Fruit fly (Drosophila melanogaster) whole organism, wandering third instar larva: ENCODE measurements around the gene gcm2.
A peak's percentile ranks its signal among the peaks of the same experiment; 100 is the strongest.

Experiments
- Abd-B ChIP-seq: fragments of >200 bp; optimal IDR thresholded peaks from 2 replicates; lab custom pipeline; 2017; ENCODE audit warnings: missing biosample characterization, missing genetic modification characterization
- CG32264 ChIP-seq: fragments of 200-800 bp; sonication (Bioruptor generic); optimal IDR thresholded peaks from 2 replicates; lab custom pipeline; 2016; ENCODE audit warnings: missing biosample characterization, missing genetic modification characterization
- CG9705 ChIP-seq: fragments of 200-800 bp; sonication (Bioruptor generic); optimal IDR thresholded peaks from 2 replicates; lab custom pipeline; 2018; ENCODE audit warnings: missing biosample characterization, mild to moderate bottlenecking, missing genetic modification characterization
- CrebA ChIP-seq: fragments of 200-800 bp; sonication (Bioruptor generic); optimal IDR thresholded peaks from 2 replicates; lab custom pipeline; 2016; ENCODE audit warnings: missing biosample characterization, mild to moderate bottlenecking, missing genetic modification characterization, borderline replicate concordance
- Dfd ChIP-seq: fragments of >200 bp; optimal IDR thresholded peaks from 2 replicates; lab custom pipeline; 2017; ENCODE audit warnings: missing biosample characterization, missing genetic modification characterization
- Dif ChIP-seq: fragments of 200-275, 200-300 bp; sonication (Bioruptor generic); optimal IDR thresholded peaks from 2 replicates; lab custom pipeline; 2018; ENCODE audit warnings: missing biosample characterization, missing genetic modification characterization; ENCODE audit not compliant: partially characterized antibody
- GATAd ChIP-seq: sonication (Bioruptor generic); optimal IDR thresholded peaks from 2 replicates; lab custom pipeline; 2016; ENCODE audit warnings: missing biosample characterization, missing genetic modification characterization
- HLH106 ChIP-seq: fragments of 200-800 bp; optimal IDR thresholded peaks from 3 replicates; lab custom pipeline; 2019; ENCODE audit warnings: missing biosample characterization, mild to moderate bottlenecking, missing genetic modification characterization, moderate library complexity
- Hnf4 ChIP-seq: fragments of 200-800 bp; sonication (Bioruptor generic); optimal IDR thresholded peaks from 2 replicates; lab custom pipeline; 2016; ENCODE audit warnings: missing biosample characterization, mild to moderate bottlenecking, missing genetic modification characterization
- Hr78 ChIP-seq: fragments of >200 bp; optimal IDR thresholded peaks from 2 replicates; lab custom pipeline; 2017; ENCODE audit warnings: missing biosample characterization, missing genetic modification characterization
- Hr83 ChIP-seq: fragments of 200-300 bp; sonication (Bioruptor generic); optimal IDR thresholded peaks from 2 replicates; lab custom pipeline; 2016; ENCODE audit warnings: missing biosample characterization, mild to moderate bottlenecking, missing genetic modification characterization, moderate library complexity; ENCODE audit not compliant: poor library complexity, severe bottlenecking
- Jra ChIP-seq: sonication (Bioruptor generic); optimal IDR thresholded peaks from 2 replicates; lab custom pipeline; 2016; ENCODE audit warnings: missing biosample characterization, missing genetic modification characterization
- Mio ChIP-seq: sonication (Bioruptor generic); optimal IDR thresholded peaks from 2 replicates; lab custom pipeline; 2016; ENCODE audit warnings: missing biosample characterization, missing genetic modification characterization
- Myc ChIP-seq: fragments of >200 bp; optimal IDR thresholded peaks from 2 replicates; lab custom pipeline; 2017
- N ChIP-seq: fragments of >200 bp; optimal IDR thresholded peaks from 2 replicates; lab custom pipeline; 2018; ENCODE audit warnings: missing biosample characterization, missing external identifiers, missing genetic modification characterization
- OdsH ChIP-seq: fragments of 200-800 bp; sonication (Bioruptor generic); optimal IDR thresholded peaks from 2 replicates; lab custom pipeline; 2016; ENCODE audit warnings: missing biosample characterization, mild to moderate bottlenecking, missing genetic modification characterization
- Rel ChIP-seq, 2 experiments: fragments of 200-800 bp; sonication (Bioruptor generic) in 1 of 2; optimal IDR thresholded peaks; 2 replicates in 1 of 2; 3 replicates in 1 of 2; lab custom pipeline; 2016 to 2019; ENCODE audit warnings: mild to moderate bottlenecking in 2 of 2, missing biosample characterization in 2 of 2, missing genetic modification characterization in 2 of 2, moderate library complexity in 1 of 2
- Sp1 ChIP-seq: fragments of 200-800 bp; sonication (Bioruptor generic); optimal IDR thresholded peaks from 3 replicates; lab custom pipeline; 2019; ENCODE audit warnings: missing biosample characterization, mild to moderate bottlenecking, missing genetic modification characterization, moderate library complexity
- br ChIP-seq: fragments of 200-800 bp; sonication (Bioruptor generic); optimal IDR thresholded peaks from 2 replicates; lab custom pipeline; 2016; ENCODE audit warnings: missing biosample characterization, missing genetic modification characterization
- brk ChIP-seq: fragments of 200-800 bp; sonication (Bioruptor generic); optimal IDR thresholded peaks from 2 replicates; lab custom pipeline; 2016; ENCODE audit warnings: missing biosample characterization, mild to moderate bottlenecking, missing genetic modification characterization
- dl ChIP-seq, 2 experiments: fragments of 175-275, 200-275 bp in 1 of 2; fragments of 200-275 bp in 1 of 2; sonication (Bioruptor generic); optimal IDR thresholded peaks; lab custom pipeline; 2018; ENCODE audit warnings: mild to moderate bottlenecking in 2 of 2, missing biosample characterization in 2 of 2, missing genetic modification characterization in 2 of 2, moderate library complexity in 2 of 2; ENCODE audit not compliant: partially characterized antibody in 2 of 2, insufficient read depth in 1 of 2
- dmrt93B ChIP-seq: fragments of 200-800 bp; sonication (Bioruptor generic); optimal IDR thresholded peaks from 2 replicates; lab custom pipeline; 2018; ENCODE audit warnings: missing biosample characterization, mild to moderate bottlenecking, missing genetic modification characterization
- dsf ChIP-seq: sonication (Bioruptor generic); optimal IDR thresholded peaks from 2 replicates; lab custom pipeline; 2016; ENCODE audit warnings: missing biosample characterization, missing genetic modification characterization, borderline replicate concordance
- ey ChIP-seq: fragments of 200-800 bp; sonication (Bioruptor generic); optimal IDR thresholded peaks from 2 replicates; lab custom pipeline; 2016; ENCODE audit warnings: missing biosample characterization, missing genetic modification characterization
- foxo ChIP-seq, 2 experiments: fragments of 200-800 bp; sonication (Bioruptor generic); optimal IDR thresholded peaks; 2 replicates in 1 of 2; 3 replicates in 1 of 2; lab custom pipeline; 2016 to 2017; ENCODE audit warnings: missing biosample characterization in 2 of 2, missing genetic modification characterization in 2 of 2
- fru ChIP-seq: fragments of 200-800 bp; sonication (Bioruptor generic); optimal IDR thresholded peaks from 3 replicates; lab custom pipeline; 2016; ENCODE audit warnings: missing biosample characterization, mild to moderate bottlenecking, missing genetic modification characterization
- h ChIP-seq: fragments of 200-800 bp; sonication (Bioruptor generic); optimal IDR thresholded peaks from 3 replicates; lab custom pipeline; 2016; ENCODE audit warnings: missing biosample characterization, mild to moderate bottlenecking, missing genetic modification characterization
- jim ChIP-seq: fragments of 175-275, 200-325 bp; sonication (Bioruptor generic); optimal IDR thresholded peaks from 2 replicates; lab custom pipeline; 2016; ENCODE audit warnings: missing biosample characterization, mild to moderate bottlenecking, missing genetic modification characterization
- lola ChIP-seq: fragments of >200 bp; optimal IDR thresholded peaks from 2 replicates; lab custom pipeline; 2017; ENCODE audit warnings: missing biosample characterization, missing genetic modification characterization
- pan ChIP-seq: fragments of >200 bp; optimal IDR thresholded peaks from 2 replicates; lab custom pipeline; 2017
- psq ChIP-seq: fragments of 200-800 bp; sonication (Bioruptor generic); optimal IDR thresholded peaks from 3 replicates; lab custom pipeline; 2017; ENCODE audit warnings: missing biosample characterization, mild to moderate bottlenecking, missing genetic modification characterization, moderate library complexity
- rgr ChIP-seq: fragments of 200-800 bp; sonication (Bioruptor generic); optimal IDR thresholded peaks from 3 replicates; lab custom pipeline; 2016; ENCODE audit warnings: missing biosample characterization, mild to moderate bottlenecking, missing genetic modification characterization
- sage ChIP-seq: fragments of 200-800 bp; sonication (Bioruptor generic); optimal IDR thresholded peaks from 2 replicates; lab custom pipeline; 2016; ENCODE audit warnings: missing biosample characterization, mild to moderate bottlenecking, missing genetic modification characterization
- sv ChIP-seq: fragments of 200-800 bp; sonication (Bioruptor generic); optimal IDR thresholded peaks from 3 replicates; lab custom pipeline; 2016; ENCODE audit warnings: missing biosample characterization, missing genetic modification characterization
- tai ChIP-seq: sonication (Bioruptor generic); optimal IDR thresholded peaks from 2 replicates; lab custom pipeline; 2016; ENCODE audit warnings: missing biosample characterization, missing genetic modification characterization
- usp ChIP-seq: fragments of >200 bp; optimal IDR thresholded peaks from 2 replicates; lab custom pipeline; 2017; ENCODE audit warnings: missing biosample characterization, missing genetic modification characterization
- woc ChIP-seq: sonication (Bioruptor generic); optimal IDR thresholded peaks from 2 replicates; lab custom pipeline; 2016; ENCODE audit warnings: missing biosample characterization, mild to moderate bottlenecking, missing genetic modification characterization

gcm2 gene

DNA sequence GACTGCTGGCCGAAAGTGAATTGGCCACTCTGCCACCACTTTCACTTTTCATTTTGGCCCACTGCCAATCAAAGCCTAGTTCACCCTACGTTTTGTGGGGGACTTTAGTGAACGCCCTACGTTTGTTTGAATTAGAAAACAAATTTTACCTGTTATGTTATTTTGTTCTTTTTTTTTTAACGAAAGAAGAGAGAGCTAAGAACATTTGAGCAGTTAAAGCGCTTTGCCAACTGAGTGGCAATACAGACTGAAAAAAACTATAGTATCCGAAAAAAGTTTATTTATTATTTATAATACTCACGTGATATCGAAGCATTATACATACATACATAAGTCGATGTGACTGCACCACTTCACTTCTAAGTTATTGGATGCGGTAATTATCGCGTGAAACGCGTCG, 9.5 kb downstream of the gcm2 start:
- TF ChIP-seq OdsH (GFP tag; lab: Kevin White, UChicago): no peak
- TF ChIP-seq Rel (GFP tag; optimal IDR thresholded peaks at IDR 0.05; lab: Kevin White, UChicago): no peak
- no peak for TF ChIP-seq Rel (tag; optimal IDR thresholded peaks at IDR 0.05; lab: Kevin White, UChicago)
- no peak for TF ChIP-seq Mio (GFP tag; lab: Kevin White, UChicago)
- no peak for TF ChIP-seq lola
- no peak for TF ChIP-seq rgr (GFP tag; lab: Kevin White, UChicago)
- no peak for TF ChIP-seq Sp1 (GFP tag; lab: Kevin White, UChicago)
- TF ChIP-seq HLH106: no peak
- no peak for TF ChIP-seq CG9705 (GFP tag; lab: Kevin White, UChicago)

DNA sequence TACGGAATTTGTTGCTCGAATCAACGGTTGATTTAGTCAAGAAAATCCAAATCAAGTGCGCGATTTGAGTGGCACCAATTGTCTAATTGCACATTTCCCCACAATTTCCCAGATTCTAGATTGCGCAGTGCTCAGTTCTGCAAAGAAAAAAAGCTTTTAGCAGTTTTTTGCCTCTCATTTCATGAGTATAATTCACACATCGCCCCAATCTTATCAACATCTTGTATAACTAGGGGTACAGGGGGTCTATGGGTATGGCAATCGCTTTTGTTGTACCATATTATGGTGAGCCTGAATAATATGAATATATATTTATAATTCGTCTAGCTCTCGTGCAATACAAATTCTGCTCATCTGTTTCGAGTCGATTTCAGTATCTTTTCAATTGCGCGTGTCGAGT, 10.5 kb downstream of the gcm2 start:
- TF ChIP-seq Abd-B (no peak), sv (GFP tag; lab: Kevin White, UChicago) (no peak), sage (GFP tag; lab: Kevin White, UChicago) (no peak), CG32264 (GFP tag; lab: Kevin White, UChicago) (no peak), rgr (GFP tag; lab: Kevin White, UChicago) (no peak), h (peak; percentile 48), Dif (no peak), br (GFP tag; lab: Kevin White, UChicago) (peak; percentile 61), Rel (GFP tag; optimal IDR thresholded peaks at IDR 0.05; lab: Kevin White, UChicago) (no peak), Rel (tag; optimal IDR thresholded peaks at IDR 0.05; lab: Kevin White, UChicago) (peak; percentile 5), Dfd (no peak)

DNA sequence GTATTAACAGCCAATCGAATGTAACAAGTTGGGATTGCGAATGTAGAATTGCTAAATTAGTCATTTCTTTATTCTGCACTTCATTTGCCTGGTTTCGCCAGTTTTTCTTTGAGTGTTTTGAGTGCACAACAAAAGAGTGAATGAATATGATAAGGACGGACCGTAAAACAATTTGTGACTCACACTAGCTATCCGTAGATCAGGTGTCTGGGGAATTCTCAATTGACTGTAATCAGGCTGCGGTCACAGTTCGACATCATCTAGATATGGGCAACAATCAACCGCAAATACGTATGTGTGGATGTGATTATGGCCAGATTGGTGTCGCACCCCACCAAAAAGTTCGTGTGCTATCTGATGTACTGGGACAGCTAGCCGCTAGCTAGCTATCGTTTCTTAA, 11.6 kb downstream of the gcm2 start:
- TF ChIP-seq Rel (GFP tag; optimal IDR thresholded peaks at IDR 0.05; lab: Kevin White, UChicago) (no peak), Rel (tag; optimal IDR thresholded peaks at IDR 0.05; lab: Kevin White, UChicago) (peak; percentile 59), CrebA (GFP tag; lab: Kevin White, UChicago) (peak; percentile 48), br (GFP tag; lab: Kevin White, UChicago) (peak; percentile 21), HLH106 (no peak)
- TF ChIP-seq, all 38 proteins: peak for 3

DNA sequence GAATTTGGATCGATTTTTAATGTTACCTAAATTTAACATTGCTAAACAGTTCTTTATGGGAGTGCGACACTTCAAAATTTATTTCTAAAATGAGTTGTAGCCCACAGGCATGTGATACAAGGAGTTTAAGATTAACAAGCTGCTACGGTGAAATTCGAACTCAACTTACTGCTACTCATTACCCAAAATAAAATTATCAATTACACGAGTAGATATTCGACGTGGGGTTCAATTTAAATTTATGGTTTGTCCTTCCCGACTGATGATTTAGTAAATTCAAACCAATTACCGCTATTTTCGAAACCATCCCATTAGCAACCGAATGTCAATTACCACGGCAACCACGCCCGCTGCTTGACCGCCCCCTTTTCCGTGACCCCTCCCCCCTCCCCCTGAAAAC, 16.8 kb downstream of the gcm2 start, which contains the start of gene CG31882:
Gene CG31882, minus strand, starts transcription at position 101 of the 400 bp plus-strand sequence.
- no peak for TF ChIP-seq Dif
- no peak for TF ChIP-seq Jra (GFP tag; lab: Kevin White, UChicago)
- no peak for TF ChIP-seq CrebA (GFP tag; lab: Kevin White, UChicago)
- TF ChIP-seq OdsH (GFP tag; lab: Kevin White, UChicago): no peak
- TF ChIP-seq pan (lab: Kevin White, UChicago): no peak
- TF ChIP-seq Rel (GFP tag; optimal IDR thresholded peaks at IDR 0.05; lab: Kevin White, UChicago): no peak
- TF ChIP-seq Rel (tag; optimal IDR thresholded peaks at IDR 0.05; lab: Kevin White, UChicago): no peak
- no peak for TF ChIP-seq dsf
- TF ChIP-seq dmrt93B (GFP tag; lab: Kevin White, UChicago): no peak
- no peak for TF ChIP-seq Hr78
- no peak for TF ChIP-seq br (GFP tag; lab: Kevin White, UChicago)
- TF ChIP-seq usp: no peak
- TF ChIP-seq CG9705 (GFP tag; lab: Kevin White, UChicago): no peak
- no peak for TF ChIP-seq Mio (GFP tag; lab: Kevin White, UChicago)
- no peak for TF ChIP-seq Hr83 (GFP tag; lab: Kevin White, UChicago)
- TF ChIP-seq ey (GFP tag; lab: Kevin White, UChicago): no peak
- no peak for TF ChIP-seq Hnf4 (GFP tag; lab: Kevin White, UChicago)
- no peak for TF ChIP-seq GATAd (GFP tag; lab: Kevin White, UChicago)

DNA sequence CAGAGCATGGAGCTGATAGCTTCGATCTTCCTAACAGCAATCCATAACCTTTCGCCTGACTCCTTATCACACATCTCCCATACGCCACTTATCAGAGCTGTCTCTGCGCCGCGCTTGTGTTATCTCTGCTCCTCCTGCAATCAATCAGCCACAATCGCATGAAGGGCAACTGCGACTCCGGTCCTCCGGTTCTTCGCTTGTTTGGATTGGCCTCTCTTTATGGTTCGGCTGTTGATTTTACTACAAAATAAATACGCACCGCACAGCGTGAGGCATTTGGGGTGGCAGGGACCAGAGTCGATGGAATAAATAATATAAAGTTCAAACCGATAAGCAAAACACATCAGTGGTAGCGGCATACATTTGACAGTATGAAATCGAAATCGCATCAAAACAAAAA, 24.7 kb downstream of the gcm2 start:
- TF ChIP-seq sv (GFP tag; lab: Kevin White, UChicago): no peak
- peak; percentile 48 for TF ChIP-seq Sp1 (GFP tag; lab: Kevin White, UChicago)
- TF ChIP-seq tai (GFP tag; lab: Kevin White, UChicago): peak; percentile 86
- TF ChIP-seq OdsH (GFP tag; lab: Kevin White, UChicago): peak; percentile 78
- peak in 1 of 2 experiments; percentile 56 for TF ChIP-seq foxo (GFP tag; optimal IDR thresholded peaks at IDR 0.05; lab: Kevin White, UChicago)
- no peak for TF ChIP-seq lola
- no peak for TF ChIP-seq dl (GFP tag; optimal IDR thresholded peaks at IDR 0.05; lab: Kevin White, UChicago; ENCODE audit: insufficient read depth in 1 of 2, partially characterized antibody in 2 of 2)
- TF ChIP-seq ey (GFP tag; lab: Kevin White, UChicago): peak; percentile 51
- TF ChIP-seq woc (GFP tag; lab: Kevin White, UChicago): no peak
- TF ChIP-seq br (GFP tag; lab: Kevin White, UChicago): peak; percentile 70
- TF ChIP-seq HLH106: peak; percentile 37
- no peak for TF ChIP-seq N
- no peak for TF ChIP-seq psq (GFP tag; lab: Kevin White, UChicago)
- peak; percentile 70 for TF ChIP-seq dsf
- no peak for TF ChIP-seq Myc (lab: Kevin White, UChicago)
- peak; percentile 29 for TF ChIP-seq fru (GFP tag; lab: Kevin White, UChicago)
- peak; percentile 60 for TF ChIP-seq dmrt93B (GFP tag; lab: Kevin White, UChicago)
- no peak for TF ChIP-seq Hr78
- peak; percentile 31 for TF ChIP-seq CG32264 (GFP tag; lab: Kevin White, UChicago)
- TF ChIP-seq jim (GFP tag; lab: Kevin White, UChicago): peak; percentile 58
- TF ChIP-seq Mio (GFP tag; lab: Kevin White, UChicago): no peak
- peak; percentile 69 for TF ChIP-seq brk
- peak; percentile 11 for TF ChIP-seq sage (GFP tag; lab: Kevin White, UChicago)
- no peak for TF ChIP-seq Dif
- peak; percentile 58 for TF ChIP-seq CG9705 (GFP tag; lab: Kevin White, UChicago)
- peak; percentile 77 for TF ChIP-seq Jra (GFP tag; lab: Kevin White, UChicago)
- TF ChIP-seq Dfd: no peak
- no peak for TF ChIP-seq CrebA (GFP tag; lab: Kevin White, UChicago)
- TF ChIP-seq Hr83 (GFP tag; lab: Kevin White, UChicago): peak; percentile 95
- peak; percentile 82 for TF ChIP-seq rgr (GFP tag; lab: Kevin White, UChicago)
